Worm (Caenorhabditis elegans) whole organism, mixed stage, embryonic: ENCODE data around the gene ugt-45.

Source experiments
- blmp-1 ChIP-seq: fragments of 150-350 bp; optimal IDR thresholded peaks from 2 replicates; lab custom pipeline; 2014; ENCODE audit warnings: missing biosample characterization, missing genetic modification characterization
- cnd-1 ChIP-seq: fragments of 200-800 bp; sonication (Bioruptor generic); optimal IDR thresholded peaks from 2 replicates; lab custom pipeline; 2018; ENCODE audit warnings: mild to moderate bottlenecking, missing genetic modification characterization, missing compliant biosample characterization
- drap-1 ChIP-seq: fragments of 200-800 bp; sonication (Bioruptor generic); optimal IDR thresholded peaks from 3 replicates; lab custom pipeline; 2018; ENCODE audit warnings: mild to moderate bottlenecking, missing genetic modification characterization, missing compliant biosample characterization
- elt-1 ChIP-seq: sonication (generic microtip); optimal IDR thresholded peaks from 2 replicates; lab custom pipeline; 2017; ENCODE audit warnings: missing genetic modification characterization, mild to moderate bottlenecking, missing compliant biosample characterization, antibody characterized with exemption, moderate library complexity, borderline replicate concordance; ENCODE audit not compliant: insufficient read depth
- hlh-1 ChIP-seq: fragments of 150-350 bp; optimal IDR thresholded peaks from 2 replicates; lab custom pipeline; 2014; ENCODE audit warnings: missing biosample characterization, missing genetic modification reagents, missing genetic modification characterization
- nhr-12 ChIP-seq: fragments of 150-350 bp; optimal IDR thresholded peaks from 2 replicates; lab custom pipeline; 2014; ENCODE audit warnings: missing biosample characterization, missing genetic modification characterization
- nhr-2 ChIP-seq: fragments of 150-350 bp; optimal IDR thresholded peaks from 2 replicates; lab custom pipeline; 2014; ENCODE audit warnings: missing biosample characterization, missing genetic modification characterization
- nhr-237 ChIP-seq: fragments of 150-350 bp; optimal IDR thresholded peaks from 2 replicates; lab custom pipeline; 2014; ENCODE audit warnings: missing biosample characterization, missing genetic modification characterization
- nhr-28 ChIP-seq: fragments of 150-350 bp; optimal IDR thresholded peaks from 2 replicates; lab custom pipeline; 2014; ENCODE audit warnings: missing biosample characterization, missing genetic modification characterization
- nhr-76 ChIP-seq: sonication (generic microtip); optimal IDR thresholded peaks from 2 replicates; lab custom pipeline; 2017; ENCODE audit warnings: missing biosample characterization, missing genetic modification characterization
- pha-4 ChIP-seq: fragments of 150-350 bp; optimal IDR thresholded peaks from 2 replicates; lab custom pipeline; 2018; ENCODE audit warnings: missing biosample characterization, missing genetic modification reagents, missing genetic modification characterization
- snpc-4 ChIP-seq: fragments of 150-350 bp; optimal IDR thresholded peaks from 2 replicates; lab custom pipeline; 2014; ENCODE audit warnings: missing biosample characterization, missing genetic modification characterization
- unc-39 ChIP-seq: fragments of 150-350 bp; optimal IDR thresholded peaks from 2 replicates; lab custom pipeline; 2014; ENCODE audit warnings: missing biosample characterization, missing genetic modification characterization
- unc-62 ChIP-seq: fragments of 150-350 bp; optimal IDR thresholded peaks from 2 replicates; lab custom pipeline; 2014; ENCODE audit warnings: missing biosample characterization, missing genetic modification reagents, missing genetic modification characterization

DNA sequence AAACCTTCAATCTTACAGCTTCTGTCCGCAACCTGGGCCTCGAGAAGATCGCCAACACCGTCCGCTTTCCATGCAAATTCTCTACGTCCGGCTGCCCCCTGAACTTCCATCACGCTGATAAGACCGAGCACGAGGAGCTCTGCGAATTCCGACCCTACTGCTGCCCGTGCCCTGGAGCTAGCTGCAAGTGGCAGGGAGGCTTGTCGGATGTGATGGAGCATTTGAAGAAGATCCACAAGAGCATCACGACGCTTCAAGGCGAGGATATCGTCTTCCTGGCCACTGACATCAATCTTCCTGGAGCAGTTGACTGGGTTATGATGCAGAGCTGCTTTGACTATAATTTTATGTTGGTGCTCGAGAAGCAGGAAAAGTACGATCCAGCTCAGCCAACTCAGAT is 5.1 kb downstream of the ugt-45 start:
- TF ChIP-seq blmp-1 (tag; lab: Kevin White, UChicago) (no peak), nhr-28 (no peak), snpc-4 (no peak), nhr-2 (no peak), unc-39 (tag; lab: Kevin White, UChicago) (no peak), nhr-12 (no peak), pha-4 (tag; lab: Kevin White, UChicago) (no peak), nhr-237 (tag; lab: Kevin White, UChicago) (no peak), drap-1 (GFP tag; lab: Kevin White, UChicago) (no peak), nhr-76 (tag; lab: Kevin White, UChicago) (no peak), unc-62 (GFP tag; lab: Kevin White, UChicago) (no peak), hlh-1 (tag; lab: Kevin White, UChicago) (no peak), elt-1 (tag; lab: Kevin White, UChicago) (no peak), cnd-1 (tag; lab: Kevin White, UChicago) (no peak)
